Worm (Caenorhabditis elegans) whole organism, early embryonic: ENCODE results near the gene C01G5.3.

ENCODE experiments used
- B0310.2 ChIP-seq: sonication (generic microtip); optimal IDR thresholded peaks from 2 replicates; lab custom pipeline; 2016; ENCODE audit warnings: mild to moderate bottlenecking, missing genetic modification characterization, missing compliant biosample characterization
- aly-1 ChIP-seq: sonication (generic microtip); optimal IDR thresholded peaks from 2 replicates; lab custom pipeline; 2016; ENCODE audit warnings: missing genetic modification characterization, missing compliant biosample characterization
- ama-1 ChIP-seq: fragments of 150-350 bp; optimal IDR thresholded peaks from 2 replicates; lab custom pipeline; 2014
- ceh-36 ChIP-seq: sonication (generic microtip); optimal IDR thresholded peaks from 2 replicates; lab custom pipeline; 2016; ENCODE audit warnings: missing genetic modification characterization, inconsistent platforms, missing compliant biosample characterization
- flt-1 ChIP-seq: fragments of 200-800 bp; sonication (Bioruptor generic); IDR thresholded peaks from 2 replicates; pipeline ENCODE4 v1.3.6; 2022; ENCODE audit warnings: missing genetic modification characterization, missing compliant biosample characterization
- hmbx-1 ChIP-seq: sonication (generic microtip); optimal IDR thresholded peaks from 2 replicates; lab custom pipeline; 2016; ENCODE audit warnings: mild to moderate bottlenecking, missing genetic modification characterization, missing compliant biosample characterization
- hmg-4 ChIP-seq: fragments of 200-800 bp; sonication (Bioruptor generic); optimal IDR thresholded peaks from 2 replicates; lab custom pipeline; 2018; ENCODE audit warnings: mild to moderate bottlenecking, missing genetic modification characterization, missing compliant biosample characterization
- hnd-1 ChIP-seq: sonication (generic microtip); optimal IDR thresholded peaks from 2 replicates; lab custom pipeline; 2016; ENCODE audit warnings: missing genetic modification characterization, missing compliant biosample characterization
- pes-1 ChIP-seq: fragments of 200-800 bp; sonication (Bioruptor generic); IDR thresholded peaks from 2 replicates; pipeline ENCODE4 v1.3.6; 2022; ENCODE audit warnings: missing genetic modification reagents, missing genetic modification characterization, missing compliant biosample characterization
- scrt-1 ChIP-seq: fragments of 200-800 bp; sonication (Bioruptor generic); IDR thresholded peaks from 2 replicates; pipeline ENCODE4 v1.3.6; 2022; ENCODE audit warnings: missing genetic modification characterization, missing compliant biosample characterization
- sea-1 ChIP-seq: fragments of 200-800 bp; sonication (Bioruptor generic); conservative IDR thresholded peaks from 2 replicates; pipeline ENCODE4 v1.3.6; 2022; ENCODE audit warnings: missing genetic modification characterization, missing compliant biosample characterization
- tbx-11 ChIP-seq: fragments of 200-800 bp; sonication (Bioruptor generic); IDR thresholded peaks from 2 replicates; pipeline ENCODE4 v1.3.6; 2022; ENCODE audit warnings: missing genetic modification characterization, missing compliant biosample characterization
- tbx-37 ChIP-seq: fragments of 200-800 bp; sonication (Bioruptor generic); conservative IDR thresholded peaks from 2 replicates; pipeline ENCODE4 v1.3.6; 2022; ENCODE audit warnings: missing genetic modification reagents, missing genetic modification characterization, missing compliant biosample characterization
- tra-4 ChIP-seq: sonication (generic microtip); optimal IDR thresholded peaks from 2 replicates; lab custom pipeline; 2017; ENCODE audit warnings: missing genetic modification characterization, missing compliant biosample characterization

DNA sequence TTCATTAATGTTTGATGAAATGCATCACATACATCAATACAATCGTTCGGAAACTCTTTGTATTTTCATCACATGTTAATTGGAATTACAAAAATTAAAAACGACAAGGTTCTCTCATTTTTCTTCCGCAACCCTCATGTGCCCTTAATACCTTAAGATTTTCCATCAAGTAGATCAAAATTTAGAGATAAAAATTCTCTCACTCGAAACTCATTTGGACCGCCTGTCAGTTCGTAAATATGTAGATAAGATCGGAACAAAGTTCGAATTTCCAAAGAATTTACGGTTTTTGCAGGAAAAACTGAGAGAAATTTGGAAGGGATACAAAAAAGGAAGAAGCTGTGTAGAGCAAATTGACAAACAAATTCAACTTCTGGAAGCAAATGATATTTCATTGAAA lies 39.9 kb upstream of the C01G5.3 start:
- TF ChIP-seq ama-1 (lab: Kevin White, UChicago) (no peak), B0310.2 (tag; lab: Kevin White, UChicago) (no peak), tra-4 (no peak), hnd-1 (tag; lab: Kevin White, UChicago) (no peak), ceh-36 (tag; lab: Kevin White, UChicago) (no peak), scrt-1 (GFP tag; lab: Robert Waterston, UW) (no peak), tbx-11 (GFP tag; lab: Robert Waterston, UW) (no peak), hmg-4 (GFP tag; lab: Kevin White, UChicago) (no peak), tbx-37 (GFP tag; lab: Robert Waterston, UW) (no peak), flt-1 (no peak), hmbx-1 (tag; lab: Kevin White, UChicago) (no peak), sea-1 (GFP tag; lab: Robert Waterston, UW) (no peak), pes-1 (no peak), aly-1 (tag; lab: Kevin White, UChicago) (no peak)
